Fruit fly (Drosophila melanogaster): ENCODE measurements around the gene prtp.

DNA sequence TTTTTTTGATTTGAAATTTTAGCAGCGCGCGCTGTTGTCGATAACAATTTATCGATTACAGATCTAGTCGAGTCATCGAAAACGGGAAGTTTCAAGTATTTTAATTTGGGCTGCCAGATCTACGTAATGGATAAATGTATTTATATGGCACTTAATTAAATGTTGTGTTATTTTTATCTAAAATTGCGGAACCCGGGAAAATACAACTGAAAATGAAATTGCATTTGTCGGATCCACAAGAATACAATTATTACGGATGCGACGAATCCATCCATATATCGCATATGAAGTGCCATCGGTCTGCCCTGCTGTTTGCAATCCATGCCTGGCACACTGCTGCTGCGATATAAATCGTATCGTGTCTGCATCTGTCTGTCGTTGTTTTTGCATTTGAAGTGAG is 3.6 kb downstream of the prtp start, which contains the start of gene Tango10:
- TF ChIP-seq bab1 (GFP tag; optimal IDR thresholded peaks at IDR 0.05) (peak; percentile 89), CG1620 (GFP tag; optimal IDR thresholded peaks at IDR 0.05) (peak; percentile 67), CG14711 (tag; optimal IDR thresholded peaks at IDR 0.05) (peak; percentile 64)
